Fruit fly (Drosophila melanogaster): ENCODE data around the gene CG8128.

dm6 chrX:15651559-15651958 is 45.7 kb upstream of the CG8128 start:
- no peak for TF ChIP-seq CG8478 (optimal IDR thresholded peaks at IDR 0.05)
- TF ChIP-seq CTCF (optimal IDR thresholded peaks at IDR 0.05), result no peak

All from S2 (cell line).